Worm (Caenorhabditis elegans): ENCODE measurements around the gene ZK945.8.

DNA sequence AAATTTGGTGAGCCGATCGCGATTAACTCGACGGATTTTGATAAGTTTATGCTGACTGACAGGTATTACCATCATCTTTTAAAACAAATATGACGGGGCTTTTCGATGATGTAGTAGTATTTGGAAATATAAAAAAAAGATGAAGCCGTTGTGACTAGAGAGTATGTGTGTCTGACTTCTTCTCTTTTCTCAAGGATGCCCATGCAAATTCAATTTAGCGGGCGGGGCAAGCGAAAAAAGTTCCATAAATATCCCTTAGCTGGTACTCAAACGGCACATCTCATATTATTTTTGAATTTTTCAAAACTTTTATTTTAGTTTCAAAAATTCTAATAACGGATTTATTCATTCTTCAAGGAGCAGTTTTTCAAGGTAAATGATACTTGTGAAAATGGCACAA, 47.9 kb upstream of the ZK945.8 start, which contains the start of gene stg-1:
- TF ChIP-seq skn-1 (tag; optimal IDR thresholded peaks at IDR 0.05) (no peak), blmp-1 (tag; optimal IDR thresholded peaks at IDR 0.05; ENCODE audit: insufficient read depth) (no peak), snpc-4 (tag; optimal IDR thresholded peaks at IDR 0.05) (no peak), alr-1 (tag; optimal IDR thresholded peaks at IDR 0.05) (no peak), lsy-2 (tag; optimal IDR thresholded peaks at IDR 0.05) (no peak), nhr-12 (tag; optimal IDR thresholded peaks at IDR 0.05) (no peak), ceh-16 (tag; optimal IDR thresholded peaks at IDR 0.05) (no peak), nhr-77 (tag; optimal IDR thresholded peaks at IDR 0.05) (no peak), R02D3.7 (tag; optimal IDR thresholded peaks at IDR 0.05) (no peak), ama-1 (optimal IDR thresholded peaks at IDR 0.05) (no peak)

Measured in whole organism, L2 larva.